Worm (Caenorhabditis elegans) whole organism, L2 larva: ENCODE data around the gene mboa-3.
A peak's percentile ranks its signal among the peaks of the same experiment; 100 is the strongest.

Experiments used
- C34F6.9 ChIP-seq: fragments of 150-350 bp; optimal IDR thresholded peaks from 2 replicates; lab custom pipeline; 2014; ENCODE audit warnings: missing biosample characterization, missing genetic modification characterization
- F13H6.1 ChIP-seq: sonication (generic microtip); optimal IDR thresholded peaks from 2 replicates; lab custom pipeline; 2016; ENCODE audit warnings: missing genetic modification characterization, missing compliant biosample characterization
- Y55F3AM.14 ChIP-seq: fragments of 200-800 bp; sonication (Bioruptor generic); optimal IDR thresholded peaks from 2 replicates; lab custom pipeline; 2018; ENCODE audit warnings: mild to moderate bottlenecking, missing genetic modification characterization, missing compliant biosample characterization
- alr-1 ChIP-seq: fragments of 150-350 bp; optimal IDR thresholded peaks from 2 replicates; lab custom pipeline; 2014; ENCODE audit warnings: missing biosample characterization, missing genetic modification characterization
- aly-2 ChIP-seq: fragments of 150-350 bp; optimal IDR thresholded peaks from 2 replicates; lab custom pipeline; 2014; ENCODE audit warnings: missing biosample characterization, missing genetic modification characterization
- blmp-1 ChIP-seq: sonication (generic microtip); optimal IDR thresholded peaks from 2 replicates; lab custom pipeline; 2017; ENCODE audit warnings: missing genetic modification characterization, mild to moderate bottlenecking, missing compliant biosample characterization, antibody characterized with exemption, moderate library complexity; ENCODE audit not compliant: insufficient read depth
- ceh-82 ChIP-seq: fragments of 150-350 bp; optimal IDR thresholded peaks from 2 replicates; lab custom pipeline; 2014; ENCODE audit warnings: missing biosample characterization, missing genetic modification characterization
- dmd-4 ChIP-seq: sonication (generic microtip); optimal IDR thresholded peaks from 2 replicates; lab custom pipeline; 2017; ENCODE audit warnings: missing biosample characterization, missing genetic modification characterization
- egl-27 ChIP-seq: sonication (generic microtip); optimal IDR thresholded peaks from 3 replicates; lab custom pipeline; 2017; ENCODE audit warnings: missing biosample characterization, missing genetic modification reagents, missing genetic modification characterization
- fos-1 ChIP-seq: fragments of 150-350 bp; optimal IDR thresholded peaks from 2 replicates; lab custom pipeline; 2014; ENCODE audit warnings: missing biosample characterization, missing genetic modification characterization
- lin-11 ChIP-seq: fragments of 150-350 bp; sonication (generic microtip); optimal IDR thresholded peaks from 2 replicates; lab custom pipeline; 2014; ENCODE audit warnings: missing biosample characterization, missing genetic modification characterization, inconsistent platforms, mixed read lengths
- lin-13 ChIP-seq: fragments of 150-350 bp; optimal IDR thresholded peaks from 2 replicates; lab custom pipeline; 2014; ENCODE audit warnings: missing biosample characterization, missing genetic modification reagents, missing genetic modification characterization
- lin-39 ChIP-seq: fragments of 150-350 bp; optimal IDR thresholded peaks from 2 replicates; lab custom pipeline; 2014; ENCODE audit warnings: missing biosample characterization, missing genetic modification reagents, missing genetic modification characterization
- lsy-2 ChIP-seq, 2 experiments: fragments of 150-350 bp in 1 of 2; sonication (generic microtip) in 1 of 2; optimal IDR thresholded peaks; 2 replicates each; lab custom pipeline; 2014 to 2017; ENCODE audit warnings: missing biosample characterization in 2 of 2, missing genetic modification characterization in 2 of 2
- mab-5 ChIP-seq: fragments of 150-350 bp; optimal IDR thresholded peaks from 2 replicates; lab custom pipeline; 2014; ENCODE audit warnings: missing biosample characterization, missing genetic modification characterization
- mbf-1 ChIP-seq: sonication (generic microtip); optimal IDR thresholded peaks from 2 replicates; lab custom pipeline; 2017; ENCODE audit warnings: missing biosample characterization, missing genetic modification characterization
- mdl-1 ChIP-seq, 2 experiments: fragments of 150-350 bp in 1 of 2; sonication (generic microtip) in 1 of 2; optimal IDR thresholded peaks; 2 replicates each; lab custom pipeline; 2017; ENCODE audit warnings: missing biosample characterization in 2 of 2, missing genetic modification characterization in 2 of 2
- nhr-10 ChIP-seq: sonication (generic microtip); optimal IDR thresholded peaks from 2 replicates; lab custom pipeline; 2017; ENCODE audit warnings: missing biosample characterization, missing genetic modification characterization
- nhr-11 ChIP-seq: fragments of 150-350 bp; optimal IDR thresholded peaks from 2 replicates; lab custom pipeline; 2014; ENCODE audit warnings: missing biosample characterization, missing genetic modification characterization
- nhr-12 ChIP-seq: fragments of 150-350 bp; optimal IDR thresholded peaks from 2 replicates; lab custom pipeline; 2014; ENCODE audit warnings: missing biosample characterization, missing genetic modification characterization
- nhr-129 ChIP-seq: fragments of 150-350 bp; optimal IDR thresholded peaks from 2 replicates; lab custom pipeline; 2014; ENCODE audit warnings: missing biosample characterization, missing genetic modification characterization
- nhr-21 ChIP-seq: fragments of 150-350 bp; optimal IDR thresholded peaks from 2 replicates; lab custom pipeline; 2014; ENCODE audit warnings: missing biosample characterization, missing genetic modification characterization
- nhr-6 ChIP-seq: fragments of 150-350 bp; optimal IDR thresholded peaks from 2 replicates; lab custom pipeline; 2014; ENCODE audit warnings: missing biosample characterization, missing genetic modification characterization
- nhr-77 ChIP-seq: fragments of 150-350 bp; optimal IDR thresholded peaks from 2 replicates; lab custom pipeline; 2014; ENCODE audit warnings: missing biosample characterization, missing genetic modification characterization
- peb-1 ChIP-seq: fragments of 150-350 bp; optimal IDR thresholded peaks from 2 replicates; lab custom pipeline; 2014; ENCODE audit warnings: missing biosample characterization, missing genetic modification characterization
- sem-4 ChIP-seq: fragments of 150-350 bp; optimal IDR thresholded peaks from 2 replicates; lab custom pipeline; 2014; ENCODE audit warnings: missing biosample characterization, missing genetic modification reagents, missing genetic modification characterization
- skn-1 ChIP-seq: sonication (generic microtip); optimal IDR thresholded peaks from 2 replicates; lab custom pipeline; 2017; ENCODE audit warnings: missing biosample characterization, missing genetic modification characterization
- sma-9 ChIP-seq, 2 experiments: fragments of 150-350 bp in 1 of 2; sonication (generic microtip) in 1 of 2; optimal IDR thresholded peaks; 2 replicates each; lab custom pipeline; 2014 to 2016; ENCODE audit warnings: missing genetic modification characterization in 2 of 2, mild to moderate bottlenecking in 1 of 2, missing biosample characterization in 1 of 2, missing compliant biosample characterization in 1 of 2, missing genetic modification reagents in 1 of 2, moderate library complexity in 1 of 2
- snpc-4 ChIP-seq: fragments of 150-350 bp; optimal IDR thresholded peaks from 2 replicates; lab custom pipeline; 2014; ENCODE audit warnings: missing biosample characterization, missing genetic modification characterization
- unc-39 ChIP-seq: fragments of 150-350 bp; optimal IDR thresholded peaks from 2 replicates; lab custom pipeline; 2014; ENCODE audit warnings: missing biosample characterization, missing genetic modification characterization
- unc-55 ChIP-seq: fragments of 150-350 bp; sonication (generic microtip); optimal IDR thresholded peaks from 3 replicates; lab custom pipeline; 2014; ENCODE audit warnings: missing biosample characterization, missing genetic modification reagents, missing genetic modification characterization
- unc-62 ChIP-seq: fragments of 150-350 bp; optimal IDR thresholded peaks from 2 replicates; lab custom pipeline; 2014; ENCODE audit warnings: missing biosample characterization, missing genetic modification reagents, missing genetic modification characterization
- ztf-1 ChIP-seq: fragments of 200-800 bp; sonication (Bioruptor generic); conservative IDR thresholded peaks from 2 replicates; pipeline ENCODE4 v1.3.6; 2022; ENCODE audit warnings: missing genetic modification characterization, missing compliant biosample characterization
- ztf-11 ChIP-seq: sonication (generic microtip); optimal IDR thresholded peaks from 2 replicates; lab custom pipeline; 2017; ENCODE audit warnings: missing biosample characterization, missing genetic modification characterization

The mboa-3 gene

DNA sequence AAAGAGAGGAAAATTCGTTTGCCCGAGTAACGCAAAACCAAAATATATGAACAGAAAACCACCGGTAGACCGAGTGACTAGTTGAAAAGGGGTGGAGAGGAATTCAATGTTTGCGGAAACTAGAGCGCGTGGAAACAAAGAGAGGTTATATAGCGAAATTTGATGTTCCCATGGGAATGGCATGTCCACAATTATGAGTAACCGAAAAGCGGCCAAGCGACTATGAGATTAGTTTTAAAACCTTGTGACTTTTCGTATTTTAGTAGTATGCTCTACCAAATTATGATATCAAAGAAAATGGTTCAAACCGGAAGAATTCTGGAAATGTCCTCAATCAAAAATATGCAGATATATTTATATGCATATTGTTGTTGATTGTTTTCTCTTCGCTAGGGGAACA lies 9.9 kb downstream of the mboa-3 start:
- TF ChIP-seq F13H6.1 = peak; percentile 29
- TF ChIP-seq blmp-1 (tag; lab: Kevin White, UChicago) = no peak
- TF ChIP-seq aly-2 (tag; lab: Kevin White, UChicago) = no peak
- no peak for TF ChIP-seq unc-62 (GFP tag; lab: Kevin White, UChicago)
- TF ChIP-seq lsy-2 (tag; optimal IDR thresholded peaks at IDR 0.05; lab: Kevin White, UChicago) = peak in 1 of 2 experiments; percentile 6
- no peak for TF ChIP-seq dmd-4
- no peak for TF ChIP-seq alr-1 (tag; lab: Kevin White, UChicago)
- TF ChIP-seq ztf-11 = no peak
- TF ChIP-seq sem-4 (tag; lab: Kevin White, UChicago) = no peak
- TF ChIP-seq sma-9 (GFP tag; optimal IDR thresholded peaks at IDR 0.05; lab: Kevin White, UChicago) = no peak
- no peak for TF ChIP-seq sma-9 (tag; optimal IDR thresholded peaks at IDR 0.05; lab: Kevin White, UChicago)
- no peak for TF ChIP-seq nhr-11 (tag; lab: Kevin White, UChicago)
- no peak for TF ChIP-seq nhr-21 (tag; lab: Kevin White, UChicago)
- TF ChIP-seq lin-11 (tag; lab: Kevin White, UChicago) = peak; percentile 26
- peak; percentile 33 for TF ChIP-seq nhr-129 (tag; lab: Kevin White, UChicago)
- TF ChIP-seq C34F6.9 (tag; lab: Kevin White, UChicago) = peak; percentile 14
- TF ChIP-seq fos-1 (tag; lab: Kevin White, UChicago) = peak; percentile 6

DNA sequence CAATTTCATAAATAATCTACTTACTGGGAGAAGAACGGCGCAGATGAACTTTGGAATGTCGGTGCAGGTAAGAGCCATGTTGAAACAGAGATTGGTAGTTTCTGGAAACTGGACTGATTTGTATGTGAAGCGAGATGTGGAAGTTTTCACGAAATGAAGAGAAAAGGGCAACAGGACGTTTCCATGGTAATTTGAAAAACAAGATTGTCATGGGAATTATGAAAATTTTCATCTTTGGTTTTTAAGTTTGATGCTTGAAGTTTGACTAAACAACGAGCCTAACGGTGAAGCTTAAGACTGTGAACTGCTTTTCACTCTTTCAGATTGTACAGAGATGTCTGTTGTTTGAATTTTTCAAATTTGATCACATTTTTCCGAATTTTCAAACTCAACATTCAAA lies 10.4 kb downstream of the mboa-3 start, which contains the start of gene T23F2.3:
Gene T23F2.3, minus strand, starts transcription at position 101 of the 400 bp plus-strand sequence.
- TF ChIP-seq mab-5 (tag; lab: Kevin White, UChicago) (no peak), skn-1 (no peak)
- TF ChIP-seq, all 48 proteins: peak for 0

DNA sequence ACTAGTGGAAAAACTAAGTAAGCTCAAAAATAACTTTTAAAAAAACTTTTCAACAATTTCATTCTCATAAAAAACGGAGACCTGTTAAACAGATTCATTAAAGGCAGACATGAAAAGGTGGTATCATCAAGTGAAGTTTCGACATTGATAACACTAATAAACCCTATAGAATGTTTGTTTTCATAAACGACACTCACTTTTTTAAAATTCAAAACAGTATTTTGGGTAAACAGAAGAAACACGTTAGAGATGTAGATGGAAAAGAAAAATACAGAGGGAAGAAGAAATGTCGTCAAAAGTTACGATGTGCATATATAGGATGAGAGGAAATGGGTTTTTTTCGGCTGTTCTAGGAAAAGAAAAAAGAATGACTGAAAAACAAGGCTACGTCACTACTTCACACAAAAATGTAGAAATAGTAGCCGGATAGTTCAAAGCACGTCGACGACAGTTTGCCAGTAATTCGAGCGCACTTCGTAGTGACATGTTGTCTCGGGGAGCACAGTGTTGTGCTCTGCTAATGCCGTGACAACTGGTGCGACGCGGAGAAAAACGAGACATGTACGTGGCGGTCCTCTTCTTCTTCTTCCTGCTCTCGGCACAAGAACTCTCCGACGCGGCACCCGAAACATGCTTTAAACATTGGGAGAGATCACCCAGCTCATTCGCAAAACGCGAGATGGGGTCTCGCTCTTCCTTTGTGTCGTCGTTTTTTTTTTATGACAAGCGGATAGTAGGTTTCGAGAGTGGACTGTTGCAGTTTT lies 13.3 kb downstream of the mboa-3 start:
- TF ChIP-seq F13H6.1 (peak; percentile 18), nhr-129 (tag; lab: Kevin White, UChicago) (peak; percentile 32), nhr-12 (tag; lab: Kevin White, UChicago) (no peak)
- TF ChIP-seq, all 48 proteins: peak for 2

DNA sequence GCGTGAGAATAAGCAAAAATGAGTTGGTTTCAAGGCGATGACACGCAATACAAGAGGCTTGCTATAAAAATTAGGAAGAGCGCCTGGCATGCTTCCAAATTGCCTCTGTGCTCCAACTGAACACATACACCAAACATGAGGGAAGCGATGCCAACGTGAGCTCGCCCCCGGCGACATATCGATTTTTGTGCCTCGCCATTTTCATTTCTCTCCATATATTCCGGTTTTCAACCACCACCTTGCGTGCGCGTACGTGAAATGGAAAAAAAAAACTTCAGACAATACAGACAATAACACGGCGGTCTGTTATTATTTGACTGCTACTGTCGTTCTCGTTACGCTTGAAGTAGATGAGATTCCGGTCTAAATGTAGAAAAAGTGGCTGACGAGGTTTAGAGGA lies 14.7 kb downstream of the mboa-3 start:
- TF ChIP-seq peb-1 (tag; lab: Kevin White, UChicago) (no peak), nhr-6 (tag; lab: Kevin White, UChicago) (no peak), lsy-2 (tag; optimal IDR thresholded peaks at IDR 0.05; lab: Kevin White, UChicago) (no peak), snpc-4 (tag; lab: Kevin White, UChicago) (no peak), nhr-77 (tag; lab: Kevin White, UChicago) (no peak), dmd-4 (no peak), C34F6.9 (tag; lab: Kevin White, UChicago) (peak; percentile 2)

DNA sequence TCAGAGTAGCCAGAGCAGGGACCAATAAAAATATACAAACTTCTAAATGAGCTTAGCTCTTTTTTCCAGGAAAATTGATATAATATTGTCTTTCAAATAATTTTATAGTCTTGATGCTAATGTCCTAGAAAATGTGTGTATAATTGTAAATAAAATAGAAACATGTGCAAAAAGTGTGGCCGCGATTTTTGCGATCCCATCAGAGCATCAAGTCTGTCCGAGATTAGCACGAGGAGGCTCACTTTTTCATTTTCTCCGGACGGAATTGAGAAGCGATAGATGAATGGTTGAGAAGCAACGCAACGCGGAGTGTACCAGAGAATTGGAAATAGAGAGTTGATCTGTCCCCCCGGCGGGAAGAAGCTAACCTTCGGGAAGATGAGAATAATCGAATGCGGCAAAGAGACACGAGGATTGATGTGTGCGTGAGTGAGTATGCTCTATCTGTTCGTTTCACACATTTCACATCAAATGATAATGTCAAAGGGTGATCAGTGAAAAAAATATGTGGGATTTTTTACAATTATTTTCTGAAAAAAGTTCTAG lies 16.1 kb downstream of the mboa-3 start:
- TF ChIP-seq peb-1 (tag; lab: Kevin White, UChicago) = no peak
- TF ChIP-seq F13H6.1 = peak; percentile 29
- no peak for TF ChIP-seq blmp-1 (tag; lab: Kevin White, UChicago)
- TF ChIP-seq sma-9 (GFP tag; optimal IDR thresholded peaks at IDR 0.05; lab: Kevin White, UChicago) = peak; percentile 29
- no peak for TF ChIP-seq sma-9 (tag; optimal IDR thresholded peaks at IDR 0.05; lab: Kevin White, UChicago)
- no peak for TF ChIP-seq nhr-10
- no peak for TF ChIP-seq ztf-1 (GFP tag; lab: Robert Waterston, UW)
- TF ChIP-seq mab-5 (tag; lab: Kevin White, UChicago) = no peak
- TF ChIP-seq mbf-1 (tag; lab: Kevin White, UChicago) = no peak
- TF ChIP-seq Y55F3AM.14 (GFP tag; lab: Kevin White, UChicago) = no peak
- no peak for TF ChIP-seq lsy-2 (tag; optimal IDR thresholded peaks at IDR 0.05; lab: Kevin White, UChicago)
- TF ChIP-seq fos-1 (tag; lab: Kevin White, UChicago) = no peak
- TF ChIP-seq lin-11 (tag; lab: Kevin White, UChicago) = no peak
- TF ChIP-seq lin-13 (GFP tag; lab: Kevin White, UChicago) = peak; percentile 30
- no peak for TF ChIP-seq ceh-82
- no peak for TF ChIP-seq lin-39
- TF ChIP-seq unc-39 (tag; lab: Kevin White, UChicago) = no peak
- no peak for TF ChIP-seq unc-55 (GFP tag; lab: Kevin White, UChicago)
- TF ChIP-seq egl-27 (tag; lab: Kevin White, UChicago) = no peak
- peak; percentile 37 for TF ChIP-seq nhr-129 (tag; lab: Kevin White, UChicago)
- TF ChIP-seq mdl-1 (tag; optimal IDR thresholded peaks at IDR 0.05; lab: Kevin White, UChicago) = no peak
